Worm (Caenorhabditis elegans): Measurements from ENCODE around the gene F35E8.6.

Gene F35E8.6

ce11 chrV:15876308-15876707, 35.6 kb upstream of the F35E8.6 start, which contains the start of gene nhr-102:
nhr-102 (minus strand) TSS chrV:15876408.
- TF ChIP-seq ztf-4 (tag; optimal IDR thresholded peaks at IDR 0.05) (no peak), nhr-23 (tag; optimal IDR thresholded peaks at IDR 0.05) (no peak), gmeb-1 (tag; optimal IDR thresholded peaks at IDR 0.05) (no peak), elt-1 (tag; optimal IDR thresholded peaks at IDR 0.05) (no peak), unc-55 (GFP tag; optimal IDR thresholded peaks at IDR 0.05) (no peak), C34F6.9 (tag; optimal IDR thresholded peaks at IDR 0.05) (no peak), nhr-10 (tag; optimal IDR thresholded peaks at IDR 0.05) (no peak), mdl-1 (tag; optimal IDR thresholded peaks at IDR 0.05) (no peak), sma-9 (GFP tag; optimal IDR thresholded peaks at IDR 0.05) (no peak), sma-9 (tag; optimal IDR thresholded peaks at IDR 0.05) (no peak), ztf-11 (tag; optimal IDR thresholded peaks at IDR 0.05) (no peak), egl-27 (tag; optimal IDR thresholded peaks at IDR 0.05) (no peak), skn-1 (tag; optimal IDR thresholded peaks at IDR 0.05) (no peak), fos-1 (tag; optimal IDR thresholded peaks at IDR 0.05) (no peak), snpc-4 (tag; optimal IDR thresholded peaks at IDR 0.05) (no peak), F13H6.1 (tag; optimal IDR thresholded peaks at IDR 0.05) (no peak)

- TF ChIP-seq sma-9 (GFP tag; optimal IDR thresholded peaks at IDR 0.05) = no peak
- no peak for TF ChIP-seq sma-9 (tag; optimal IDR thresholded peaks at IDR 0.05)
- TF ChIP-seq snpc-4 (tag; optimal IDR thresholded peaks at IDR 0.05) = no peak
- no peak for TF ChIP-seq nhr-25 (tag; optimal IDR thresholded peaks at IDR 0.05)
Measured at ce11 chrV:15879508-15879907, 32.4 kb upstream of the F35E8.6 start, which contains the start of gene nhr-84. nhr-84 (minus strand) TSS chrV:15879608.

- TF ChIP-seq Y55F3AM.14 (GFP tag; optimal IDR thresholded peaks at IDR 0.05) (peak; percentile 1), fos-1 (tag; optimal IDR thresholded peaks at IDR 0.05) (peak; percentile 76), unc-39 (tag; optimal IDR thresholded peaks at IDR 0.05) (no peak), sma-9 (GFP tag; optimal IDR thresholded peaks at IDR 0.05) (peak; percentile 20), sma-9 (tag; optimal IDR thresholded peaks at IDR 0.05) (no peak), nhr-77 (tag; optimal IDR thresholded peaks at IDR 0.05) (no peak)
Measured at ce11 chrV:15880033-15880432, 31.9 kb upstream of the F35E8.6 start.

ce11 chrV:15880705-15881104, 31.2 kb upstream of the F35E8.6 start:
- peak; percentile 57 for TF ChIP-seq nhr-21 (tag; optimal IDR thresholded peaks at IDR 0.05)
- peak in 1 of 2 experiments; percentile 9 for TF ChIP-seq lsy-2 (tag; optimal IDR thresholded peaks at IDR 0.05)
- TF ChIP-seq skn-1 (tag; optimal IDR thresholded peaks at IDR 0.05) = peak; percentile 98
- peak; percentile 79 for TF ChIP-seq crh-2 (tag; optimal IDR thresholded peaks at IDR 0.05)
- peak; percentile 54 for TF ChIP-seq sma-3 (GFP tag; optimal IDR thresholded peaks at IDR 0.05)
- peak; percentile 73 for TF ChIP-seq C34F6.9 (tag; optimal IDR thresholded peaks at IDR 0.05)
- peak; percentile 19 for TF ChIP-seq lin-13 (GFP tag; optimal IDR thresholded peaks at IDR 0.05)
- TF ChIP-seq nhr-11 (tag; optimal IDR thresholded peaks at IDR 0.05) = no peak
- no peak for TF ChIP-seq elt-3 (tag; optimal IDR thresholded peaks at IDR 0.05)
- peak; percentile 5 for TF ChIP-seq blmp-1 (tag; optimal IDR thresholded peaks at IDR 0.05; ENCODE audit: insufficient read depth)
- peak; percentile 57 for TF ChIP-seq F13H6.1 (tag; optimal IDR thresholded peaks at IDR 0.05)
- TF ChIP-seq nhr-25 (tag; optimal IDR thresholded peaks at IDR 0.05) = peak; percentile 47
- TF ChIP-seq nhr-6 (tag; optimal IDR thresholded peaks at IDR 0.05) = peak; percentile 14
- no peak for TF ChIP-seq nhr-237 (tag; optimal IDR thresholded peaks at IDR 0.05)
- peak; percentile 25 for TF ChIP-seq gmeb-1 (tag; optimal IDR thresholded peaks at IDR 0.05)
- no peak for TF ChIP-seq peb-1 (tag; optimal IDR thresholded peaks at IDR 0.05)
- peak; percentile 57 for TF ChIP-seq unc-55 (GFP tag; optimal IDR thresholded peaks at IDR 0.05)
- peak; percentile 94 for TF ChIP-seq nhr-129 (tag; optimal IDR thresholded peaks at IDR 0.05)
- no peak for TF ChIP-seq mbf-1 (tag; optimal IDR thresholded peaks at IDR 0.05)
- TF ChIP-seq sma-9 (GFP tag; optimal IDR thresholded peaks at IDR 0.05) = peak; percentile 10
- TF ChIP-seq sma-9 (tag; optimal IDR thresholded peaks at IDR 0.05) = no peak
- TF ChIP-seq fos-1 (tag; optimal IDR thresholded peaks at IDR 0.05) = peak; percentile 85

- TF ChIP-seq skn-1 (tag; optimal IDR thresholded peaks at IDR 0.05) = no peak
- TF ChIP-seq nhr-23 (tag; optimal IDR thresholded peaks at IDR 0.05) = no peak
- no peak for TF ChIP-seq ama-1 (optimal IDR thresholded peaks at IDR 0.05)
- TF ChIP-seq nhr-25 (tag; optimal IDR thresholded peaks at IDR 0.05) = no peak
- no peak for TF ChIP-seq unc-62 (GFP tag; optimal IDR thresholded peaks at IDR 0.05)
- no peak for TF ChIP-seq fos-1 (tag; optimal IDR thresholded peaks at IDR 0.05)
- TF ChIP-seq elt-3 (tag; optimal IDR thresholded peaks at IDR 0.05) = no peak
- no peak for TF ChIP-seq ZK546.5 (tag; optimal IDR thresholded peaks at IDR 0.05)
- TF ChIP-seq blmp-1 (tag; optimal IDR thresholded peaks at IDR 0.05; ENCODE audit: insufficient read depth) = no peak
- TF ChIP-seq nhr-10 (tag; optimal IDR thresholded peaks at IDR 0.05) = no peak
- TF ChIP-seq sma-3 (GFP tag; optimal IDR thresholded peaks at IDR 0.05) = no peak
- TF ChIP-seq elt-1 (tag; optimal IDR thresholded peaks at IDR 0.05) = no peak
- TF ChIP-seq mdl-1 (tag; optimal IDR thresholded peaks at IDR 0.05) = no peak
- no peak for TF ChIP-seq ztf-11 (tag; optimal IDR thresholded peaks at IDR 0.05)
Measured at ce11 chrV:15884698-15885097, 27.2 kb upstream of the F35E8.6 start, which contains the start of gene oac-42. oac-42 (minus strand) TSS chrV:15884798.

Data from whole organism, L2 larva.